Fruit fly (Drosophila melanogaster) whole organism, adult: Measurements from ENCODE around the gene CG32295.

ENCODE experiments used
- CG11617 ChIP-seq: fragments of 200-800 bp; sonication (Bioruptor generic); optimal IDR thresholded peaks from 2 replicates; lab custom pipeline; 2017; ENCODE audit warnings: mild to moderate bottlenecking, missing biosample characterization, missing genetic modification reagents, missing genetic modification characterization
- CG33017 ChIP-seq: fragments of 200-800 bp; sonication (Bioruptor generic); optimal IDR thresholded peaks from 2 replicates; lab custom pipeline; 2018; ENCODE audit warnings: missing biosample characterization, mild to moderate bottlenecking, missing genetic modification characterization, moderate library complexity
- CG5204 ChIP-seq: fragments of 200-800 bp; sonication (Bioruptor generic); optimal IDR thresholded peaks from 2 replicates; lab custom pipeline; 2016; ENCODE audit warnings: missing biosample characterization, missing genetic modification characterization
- CG7101 ChIP-seq: fragments of 200-800 bp; sonication (Bioruptor generic); optimal IDR thresholded peaks from 2 replicates; lab custom pipeline; 2018; ENCODE audit warnings: missing biosample characterization, mild to moderate bottlenecking, missing genetic modification characterization, moderate library complexity
- Hr96 ChIP-seq: fragments of 200-800 bp; sonication (Bioruptor generic); optimal IDR thresholded peaks from 2 replicates; lab custom pipeline; 2016; ENCODE audit warnings: missing biosample characterization, missing genetic modification characterization
- Mnt ChIP-seq: fragments of 200-800 bp; sonication (Bioruptor generic); optimal IDR thresholded peaks from 2 replicates; lab custom pipeline; 2016; ENCODE audit warnings: missing biosample characterization, mild to moderate bottlenecking, missing genetic modification characterization
- cic ChIP-seq: fragments of 200-800 bp; sonication (Bioruptor generic); optimal IDR thresholded peaks from 2 replicates; lab custom pipeline; 2017; ENCODE audit warnings: missing biosample characterization, mild to moderate bottlenecking, missing genetic modification characterization, moderate library complexity
- kay ChIP-seq: fragments of 200-800 bp; sonication (Bioruptor generic); peaks from one replicate; lab custom pipeline; 2016; ENCODE audit warnings: missing biosample characterization, missing genetic modification characterization, borderline replicate concordance
- tj ChIP-seq: fragments of 200-800 bp; sonication (Bioruptor generic); optimal IDR thresholded peaks from 3 replicates; lab custom pipeline; 2017; ENCODE audit warnings: missing biosample characterization, mild to moderate bottlenecking, missing genetic modification characterization, moderate library complexity

- TF ChIP-seq kay (GFP tag; lab: Kevin White, UChicago) (peak; percentile 91), CG11617 (GFP tag; lab: Kevin White, UChicago) (no peak), tj (GFP tag; lab: Kevin White, UChicago) (no peak), CG33017 (tag; lab: Kevin White, UChicago) (no peak), Hr96 (GFP tag; lab: Kevin White, UChicago) (no peak), CG7101 (tag; lab: Kevin White, UChicago) (no peak), cic (GFP tag; lab: Kevin White, UChicago) (no peak), CG5204 (GFP tag; lab: Kevin White, UChicago) (no peak), Mnt (GFP tag; lab: Kevin White, UChicago) (no peak)
Measured at dm6 chr3L:2555670-2556069, 28.9 kb upstream of the CG32295 start.
